Fruit fly (Drosophila melanogaster): ENCODE results near the gene Coq8.

Coq8 gene

dm6 chrX:12905901-12906689, 5.2 kb upstream of the Coq8 start, which contains the start of gene CG4404 (continued):
- no peak for TF ChIP-seq seq (GFP tag; IDR thresholded peaks at IDR 0.05)
- TF ChIP-seq CG2712 (tag; optimal IDR thresholded peaks at IDR 0.05), result no peak
- TF ChIP-seq Dll (GFP tag; IDR thresholded peaks at IDR 0.05; ENCODE audit: partially characterized antibody), result peak; percentile 38; the same call in 1 of the 4 replicates
- no peak for TF ChIP-seq trh (GFP tag; optimal IDR thresholded peaks at IDR 0.05)
- no peak for TF ChIP-seq Neu2 (GFP tag; optimal IDR thresholded peaks at IDR 0.05; ENCODE audit: borderline replicate concordance)
- no peak for TF ChIP-seq fd102C (GFP tag; optimal IDR thresholded peaks at IDR 0.05)
- TF ChIP-seq CG13624 (GFP tag; optimal IDR thresholded peaks at IDR 0.05), result no peak
- no peak for TF ChIP-seq CG30403 (GFP tag; optimal IDR thresholded peaks at IDR 0.05)
- no peak for TF ChIP-seq CG18011 (GFP tag; optimal IDR thresholded peaks at IDR 0.05)
- TF ChIP-seq knrl (GFP tag; IDR thresholded peaks at IDR 0.05; ENCODE audit: partially characterized antibody), result no peak
- no peak for TF ChIP-seq repo (GFP tag; optimal IDR thresholded peaks at IDR 0.05)
- TF ChIP-seq nerfin-1 (tag; optimal IDR thresholded peaks at IDR 0.05), result no peak
- TF ChIP-seq CG10321 (GFP tag; IDR thresholded peaks at IDR 0.05), result no peak
- no peak for TF ChIP-seq CG2889 (GFP tag; IDR thresholded peaks at IDR 0.05)
- TF ChIP-seq cg (GFP tag; optimal IDR thresholded peaks at IDR 0.05), result peak; percentile 49
- TF ChIP-seq CG2129 (GFP tag; IDR thresholded peaks at IDR 0.05; ENCODE audit: partially characterized antibody), result no peak
- TF ChIP-seq ap (GFP tag; IDR thresholded peaks at IDR 0.05), result no peak
- no peak for TF ChIP-seq Stat92E (GFP tag; optimal IDR thresholded peaks at IDR 0.05)
- TF ChIP-seq CG14441 (GFP tag; IDR thresholded peaks at IDR 0.05), result no peak
- no peak for TF ChIP-seq CG8281 (tag; optimal IDR thresholded peaks at IDR 0.05)
- no peak for TF ChIP-seq CG18476 (GFP tag; optimal IDR thresholded peaks at IDR 0.05)
- TF ChIP-seq HLH54F (GFP tag; optimal IDR thresholded peaks at IDR 0.05), result no peak
- TF ChIP-seq nmo (GFP tag; optimal IDR thresholded peaks at IDR 0.05), result no peak
- no peak for TF ChIP-seq CG2199 (GFP tag; IDR thresholded peaks at IDR 0.05)
- peak; percentile 29 for TF ChIP-seq CG10274 (GFP tag; optimal IDR thresholded peaks at IDR 0.05)
- no peak for TF ChIP-seq bigmax (GFP tag; optimal IDR thresholded peaks at IDR 0.05)
- no peak for TF ChIP-seq Fer3 (tag; optimal IDR thresholded peaks at IDR 0.05)
- TF ChIP-seq Meics (GFP tag; optimal IDR thresholded peaks at IDR 0.05), result no peak
- TF ChIP-seq Drgx (GFP tag; IDR thresholded peaks at IDR 0.05), result 0 out of 2 replicates have a peak, but pooled peaks have one; percentile 7
- no peak for TF ChIP-seq CG2116 (GFP tag; optimal IDR thresholded peaks at IDR 0.05)
- TF ChIP-seq Sin3A (optimal IDR thresholded peaks at IDR 0.05), result no peak
- TF ChIP-seq pfk (GFP tag; optimal IDR thresholded peaks at IDR 0.05), result no peak
- peak in 1 of 2 experiments; percentile 93 for TF ChIP-seq Pdp1 (GFP tag; optimal IDR thresholded peaks at IDR 0.05)
- peak; percentile 52; the same call in 2 of the 3 replicates for TF ChIP-seq HLH4C (GFP tag; IDR thresholded peaks at IDR 0.05; ENCODE audit: partially characterized antibody)
- TF ChIP-seq ranshi (GFP tag; IDR thresholded peaks at IDR 0.05), result no peak
- TF ChIP-seq ato (GFP tag; IDR thresholded peaks at IDR 0.05; ENCODE audit: partially characterized antibody), result 0 out of 2 replicates have a peak, but pooled peaks have one; percentile 28
- TF ChIP-seq sens (GFP tag), result no peak
- TF ChIP-seq CG10209 (GFP tag; optimal IDR thresholded peaks at IDR 0.05), result no peak
- no peak for TF ChIP-seq Sox100B (GFP tag; optimal IDR thresholded peaks at IDR 0.05)
- TF ChIP-seq CG8388 (GFP tag; optimal IDR thresholded peaks at IDR 0.05), result no peak
- TF ChIP-seq sd (tag; optimal IDR thresholded peaks at IDR 0.05), result no peak
- 0 out of 3 replicates have a peak, but pooled peaks have one; percentile 12 for TF ChIP-seq zen2 (GFP tag; IDR thresholded peaks at IDR 0.05; ENCODE audit: partially characterized antibody)
- no peak for TF ChIP-seq sug (tag; optimal IDR thresholded peaks at IDR 0.05)
- no peak for TF ChIP-seq CG15269 (tag; optimal IDR thresholded peaks at IDR 0.05)
- TF ChIP-seq Ets97D (GFP tag; optimal IDR thresholded peaks at IDR 0.05), result no peak
- TF ChIP-seq fru (optimal IDR thresholded peaks at IDR 0.05), result no peak
- no peak for TF ChIP-seq CG9609 (GFP tag; optimal IDR thresholded peaks at IDR 0.05)
- no peak for TF ChIP-seq CG12236 (GFP tag; optimal IDR thresholded peaks at IDR 0.05)

All from whole organism, embryonic.